Fruit fly (Drosophila melanogaster) whole organism, embryonic: Measurements from ENCODE around the gene CG13454.

ENCODE experiments used
- B-H2 ChIP-seq: fragments of 200-800 bp; sonication (Bioruptor generic); optimal IDR thresholded peaks from 2 replicates; lab custom pipeline; 2018; ENCODE audit warnings: missing biosample characterization, mild to moderate bottlenecking, missing genetic modification characterization
- CG10267 ChIP-seq: fragments of 200-800 bp; sonication (Bioruptor generic); optimal IDR thresholded peaks from 2 replicates; lab custom pipeline; 2018; ENCODE audit warnings: missing biosample characterization, mild to moderate bottlenecking, missing genetic modification characterization, moderate library complexity
- CG12391 ChIP-seq: fragments of 200-800 bp; sonication (Bioruptor generic); optimal IDR thresholded peaks from 3 replicates; lab custom pipeline; 2018; ENCODE audit warnings: missing biosample characterization, mild to moderate bottlenecking, missing genetic modification characterization, moderate library complexity
- CG16813 ChIP-seq: fragments of 200-800 bp; sonication (Bioruptor generic); IDR thresholded peaks from 3 replicates; pipeline ENCODE4 v1.3.6; 2022; ENCODE audit warnings: missing biosample characterization, missing genetic modification characterization; ENCODE audit not compliant: partially characterized antibody
- CG16815 ChIP-seq: fragments of 200-800 bp; sonication (Bioruptor generic); optimal IDR thresholded peaks from 3 replicates; lab custom pipeline; 2017; ENCODE audit warnings: missing biosample characterization, mild to moderate bottlenecking, missing genetic modification characterization
- CG18599 ChIP-seq: fragments of 200-800 bp; sonication (Bioruptor generic); optimal IDR thresholded peaks from 3 replicates; lab custom pipeline; 2017; ENCODE audit warnings: missing biosample characterization, missing genetic modification characterization, mild to moderate bottlenecking, moderate library complexity, missing genetic modification reagents
- CG2116 ChIP-seq: fragments of 200-800 bp; sonication (Bioruptor generic); optimal IDR thresholded peaks from 3 replicates; lab custom pipeline; 2018; ENCODE audit warnings: missing biosample characterization, mild to moderate bottlenecking, missing genetic modification characterization
- CG2712 ChIP-seq: fragments of 200-800 bp; optimal IDR thresholded peaks from 3 replicates; lab custom pipeline; 2019; ENCODE audit warnings: missing biosample characterization, mild to moderate bottlenecking, missing genetic modification characterization, moderate library complexity
- CG2875 ChIP-seq: fragments of 200-800 bp; sonication (Bioruptor generic); optimal IDR thresholded peaks from 2 replicates; lab custom pipeline; 2017; ENCODE audit warnings: missing biosample characterization, mild to moderate bottlenecking, missing genetic modification characterization, missing genetic modification reagents
- CG3281 ChIP-seq: fragments of 200-800 bp; sonication (Bioruptor generic); optimal IDR thresholded peaks from 3 replicates; lab custom pipeline; 2017; ENCODE audit warnings: missing biosample characterization, mild to moderate bottlenecking, missing genetic modification characterization
- CG34224 ChIP-seq: fragments of 200-800 bp; sonication (Bioruptor generic); IDR thresholded peaks from 3 replicates; pipeline ENCODE4 v1.3.6; 2022; ENCODE audit warnings: missing biosample characterization, missing genetic modification characterization; ENCODE audit not compliant: partially characterized antibody
- CG34376 ChIP-seq: fragments of 200-800 bp; sonication (Bioruptor generic); optimal IDR thresholded peaks from 2 replicates; lab custom pipeline; 2018; ENCODE audit warnings: missing biosample characterization, mild to moderate bottlenecking, missing genetic modification characterization
- CG5245 ChIP-seq: fragments of 200-800 bp; sonication (Bioruptor generic); optimal IDR thresholded peaks from 3 replicates; lab custom pipeline; 2016; ENCODE audit warnings: missing biosample characterization, missing genetic modification characterization
- CG8290 ChIP-seq, 3 experiments: fragments of 200-800 bp; sonication (Bioruptor generic); optimal IDR thresholded peaks; 2 replicates each; lab custom pipeline; 2016 to 2019; ENCODE audit warnings: missing biosample characterization in 3 of 3, missing genetic modification characterization in 3 of 3, mild to moderate bottlenecking in 2 of 3, moderate library complexity in 1 of 3
- CG9727 ChIP-seq: fragments of 200-800 bp; sonication (Bioruptor generic); optimal IDR thresholded peaks from 3 replicates; lab custom pipeline; 2017; ENCODE audit warnings: missing biosample characterization, mild to moderate bottlenecking, missing genetic modification characterization
- D19A ChIP-seq: fragments of 200-800 bp; optimal IDR thresholded peaks from 3 replicates; lab custom pipeline; 2019; ENCODE audit warnings: missing biosample characterization, mild to moderate bottlenecking, missing genetic modification characterization, moderate library complexity
- Dp ChIP-seq: fragments of 200-800 bp; sonication (Bioruptor generic); optimal IDR thresholded peaks from 2 replicates; lab custom pipeline; 2018; ENCODE audit warnings: missing biosample characterization, mild to moderate bottlenecking, missing genetic modification characterization, moderate library complexity
- Elba2 ChIP-seq: fragments of 200-800 bp; sonication (Bioruptor generic); optimal IDR thresholded peaks from 3 replicates; lab custom pipeline; 2016; ENCODE audit warnings: missing biosample characterization, missing genetic modification characterization
- Fer1 ChIP-seq: fragments of 200-800 bp; sonication (Bioruptor generic); optimal IDR thresholded peaks from 2 replicates; lab custom pipeline; 2017; ENCODE audit warnings: missing biosample characterization, mild to moderate bottlenecking, missing genetic modification characterization
- HLH3B ChIP-seq: fragments of 200-800 bp; sonication (Bioruptor generic); IDR thresholded peaks from 2 replicates; pipeline ENCODE4 v1.3.6; 2022; ENCODE audit warnings: missing biosample characterization, missing genetic modification characterization
- MBD-R2 ChIP-seq: fragments of 200-800 bp; sonication (Bioruptor generic); IDR thresholded peaks from 2 replicates; pipeline ENCODE4 v1.3.6; 2022; ENCODE audit warnings: missing biosample characterization, missing genetic modification characterization
- MESR4 ChIP-seq: fragments of 200-800 bp; sonication (Bioruptor generic); optimal IDR thresholded peaks from 2 replicates; lab custom pipeline; 2018; ENCODE audit warnings: missing biosample characterization, mild to moderate bottlenecking, missing genetic modification characterization, moderate library complexity
- Oaz ChIP-seq: fragments of 200-800 bp; sonication (Bioruptor generic); IDR thresholded peaks from 2 replicates; pipeline ENCODE4 v1.3.6; 2022; ENCODE audit warnings: missing biosample characterization, missing genetic modification characterization
- Rx ChIP-seq: fragments of 200-800 bp; sonication (Bioruptor generic); IDR thresholded peaks from 2 replicates; pipeline ENCODE4 v1.3.6; 2022; ENCODE audit warnings: missing biosample characterization, missing genetic modification characterization
- Sin3A ChIP-seq: fragments of >200 bp; optimal IDR thresholded peaks from 2 replicates; lab custom pipeline; 2018
- Tbp ChIP-seq: fragments of >200 bp; optimal IDR thresholded peaks from 2 replicates; lab custom pipeline; 2018; ENCODE audit warnings: missing biosample characterization, missing genetic modification characterization
- YL-1 ChIP-seq: fragments of 200-800 bp; sonication (Bioruptor generic); optimal IDR thresholded peaks from 3 replicates; lab custom pipeline; 2017; ENCODE audit warnings: missing biosample characterization, mild to moderate bottlenecking, missing genetic modification characterization
- amos ChIP-seq: fragments of 200-800 bp; sonication (Bioruptor generic); IDR thresholded peaks from 2 replicates; pipeline ENCODE4 v1.3.6; 2022; ENCODE audit warnings: missing biosample characterization, missing genetic modification characterization; ENCODE audit not compliant: partially characterized antibody
- ara ChIP-seq: fragments of 200-800 bp; sonication (Bioruptor generic); IDR thresholded peaks from 2 replicates; pipeline ENCODE4 v1.3.6; 2022; ENCODE audit warnings: missing biosample characterization, missing genetic modification characterization
- cas ChIP-seq: fragments of 200-800 bp; sonication (Bioruptor generic); IDR thresholded peaks from 2 replicates; pipeline ENCODE4 v1.3.6; 2022; ENCODE audit warnings: missing biosample characterization, missing genetic modification characterization
- caup ChIP-seq: fragments of 200-800 bp; sonication (Bioruptor generic); optimal IDR thresholded peaks from 3 replicates; lab custom pipeline; 2017; ENCODE audit warnings: missing biosample characterization, mild to moderate bottlenecking, missing genetic modification characterization, moderate library complexity; ENCODE audit not compliant: severe bottlenecking
- ci ChIP-seq: fragments of 200-800 bp; sonication (Bioruptor generic); IDR thresholded peaks from 3 replicates; pipeline ENCODE4 v1.3.6; 2022; ENCODE audit warnings: missing biosample characterization, missing genetic modification characterization
- ewg ChIP-seq: fragments of 200-800 bp; sonication (Bioruptor generic); optimal IDR thresholded peaks from 3 replicates; lab custom pipeline; 2017; ENCODE audit warnings: mild to moderate bottlenecking, missing biosample characterization, missing genetic modification reagents, missing genetic modification characterization
- exex ChIP-seq: fragments of 200-800 bp; sonication (Bioruptor generic); optimal IDR thresholded peaks from 4 replicates; lab custom pipeline; 2018; ENCODE audit warnings: missing biosample characterization, mild to moderate bottlenecking, missing genetic modification characterization, moderate library complexity
- gcm2 ChIP-seq: fragments of 200-800 bp; sonication (Bioruptor generic); optimal IDR thresholded peaks from 2 replicates; lab custom pipeline; 2016; ENCODE audit warnings: missing biosample characterization, missing genetic modification characterization
- knrl ChIP-seq: fragments of 200-800 bp; sonication (Bioruptor generic); IDR thresholded peaks from 3 replicates; pipeline ENCODE4 v1.3.6; 2022; ENCODE audit warnings: missing biosample characterization, missing genetic modification characterization; ENCODE audit not compliant: partially characterized antibody
- lab ChIP-seq: fragments of 200-800 bp; sonication (Bioruptor generic); optimal IDR thresholded peaks from 3 replicates; lab custom pipeline; 2017; ENCODE audit warnings: missing biosample characterization, missing genetic modification characterization, mild to moderate bottlenecking, moderate library complexity, missing genetic modification reagents
- nau ChIP-seq: fragments of 200-800 bp; sonication (Bioruptor generic); optimal IDR thresholded peaks from 3 replicates; lab custom pipeline; 2017; ENCODE audit warnings: missing biosample characterization, mild to moderate bottlenecking, missing genetic modification characterization, missing genetic modification reagents
- nmo ChIP-seq: fragments of 200-800 bp; sonication (Bioruptor generic); optimal IDR thresholded peaks from 2 replicates; lab custom pipeline; 2018; ENCODE audit warnings: missing biosample characterization, mild to moderate bottlenecking, missing genetic modification characterization, moderate library complexity
- nom ChIP-seq: fragments of 200-800 bp; sonication (Bioruptor generic); optimal IDR thresholded peaks from 2 replicates; lab custom pipeline; 2017; ENCODE audit warnings: missing biosample characterization, missing genetic modification characterization, mild to moderate bottlenecking, moderate library complexity, missing genetic modification reagents
- odd ChIP-seq: fragments of 200-800 bp; sonication (Bioruptor generic); optimal IDR thresholded peaks from 2 replicates; lab custom pipeline; 2017; ENCODE audit warnings: missing biosample characterization, mild to moderate bottlenecking, missing genetic modification characterization
- phol ChIP-seq: fragments of 200-800 bp; sonication (Bioruptor generic); optimal IDR thresholded peaks from 3 replicates; lab custom pipeline; 2018; ENCODE audit warnings: missing biosample characterization, mild to moderate bottlenecking, missing genetic modification characterization, moderate library complexity
- repo ChIP-seq: fragments of 200-800 bp; sonication (Bioruptor generic); optimal IDR thresholded peaks from 2 replicates; lab custom pipeline; 2016; ENCODE audit warnings: missing biosample characterization, missing genetic modification characterization
- sens ChIP-seq: fragments of 200-800 bp; sonication (Bioruptor generic); peaks from one replicate; lab custom pipeline; 2016; ENCODE audit warnings: missing biosample characterization, missing genetic modification characterization
- twi ChIP-seq: fragments of 200-800 bp; optimal IDR thresholded peaks from 2 replicates; lab custom pipeline; 2019; ENCODE audit warnings: missing biosample characterization, mild to moderate bottlenecking, missing genetic modification characterization, moderate library complexity
- unc-4 ChIP-seq: fragments of 200-800 bp; sonication (Bioruptor generic); IDR thresholded peaks from 2 replicates; pipeline ENCODE4 v1.3.6; 2022; ENCODE audit warnings: missing biosample characterization, missing genetic modification characterization; ENCODE audit not compliant: partially characterized antibody

Gene CG13454

DNA sequence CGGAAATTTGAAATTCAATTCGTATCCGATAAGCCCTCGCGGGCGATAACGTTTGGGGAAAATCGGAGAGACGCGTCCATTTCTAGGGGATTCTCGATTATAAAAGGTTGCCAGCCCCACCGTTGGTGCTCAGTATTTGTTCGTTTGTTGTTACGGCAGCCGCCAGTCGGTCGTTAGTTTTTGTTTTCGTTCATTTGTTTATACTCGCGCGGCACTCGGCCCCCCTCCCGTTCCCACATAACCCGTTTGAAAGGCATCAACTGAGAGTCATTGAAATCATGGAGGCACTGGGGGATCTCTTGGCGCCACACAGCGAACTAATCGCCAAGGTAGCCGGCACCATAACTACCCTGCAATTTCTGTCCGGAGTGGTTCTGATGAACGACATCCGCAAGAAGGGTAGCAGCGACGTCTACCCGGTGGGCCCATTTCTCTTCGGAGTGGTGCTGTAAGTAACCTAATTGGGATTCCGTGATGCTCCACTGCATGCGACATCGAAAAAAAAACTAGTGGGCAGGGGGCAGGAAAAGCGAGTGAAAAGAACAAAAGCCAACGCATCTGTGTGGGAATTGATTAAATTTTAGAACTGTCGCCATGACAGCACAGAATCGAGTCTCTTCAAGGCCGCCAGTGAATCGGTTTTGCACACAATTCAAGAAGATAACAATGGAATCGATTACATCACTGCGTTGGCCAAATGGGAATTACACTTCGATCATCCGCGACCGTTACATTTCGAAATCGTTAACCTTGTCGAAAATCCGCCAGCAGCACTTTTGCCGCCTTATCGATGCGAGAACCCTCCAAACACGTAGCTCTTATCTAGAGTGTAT, 15.8 kb downstream of the CG13454 start, which contains the start of gene CG7272 (continued):
- TF ChIP-seq cas (GFP tag; lab: Robert Waterston, UW) (no peak), CG5245 (GFP tag; lab: Kevin White, UChicago) (no peak), lab (peak; percentile 44), odd (GFP tag; lab: Kevin White, UChicago) (no peak), CG3281 (GFP tag; lab: Kevin White, UChicago) (peak; percentile 3), ewg (GFP tag; lab: Kevin White, UChicago) (no peak), D19A (tag; lab: Kevin White, UChicago) (peak; percentile 73)

- TF ChIP-seq CG2875 (GFP tag; lab: Kevin White, UChicago): peak; percentile 3
- TF ChIP-seq exex (tag; lab: Kevin White, UChicago): no peak
- peak; percentile 98 for TF ChIP-seq Dp (GFP tag; lab: Kevin White, UChicago)
- TF ChIP-seq CG16815 (GFP tag; lab: Kevin White, UChicago): no peak
- peak; percentile 33 for TF ChIP-seq phol (tag; lab: Kevin White, UChicago)
- TF ChIP-seq amos (GFP tag; lab: Robert Waterston, UW): peak; percentile 55; the same call in 1 of the 2 replicates
- TF ChIP-seq Sin3A (lab: Kevin White, UChicago): peak; percentile 52
- TF ChIP-seq CG2712 (tag; lab: Kevin White, UChicago): peak; percentile 2
- no peak for TF ChIP-seq nom (GFP tag; lab: Kevin White, UChicago)
- peak; percentile 40 for TF ChIP-seq CG2116 (GFP tag; lab: Kevin White, UChicago)
- TF ChIP-seq YL-1: peak; percentile 71
- peak; percentile 46; the same call in 2 of the 3 replicates for TF ChIP-seq knrl (GFP tag; lab: Robert Waterston, UW)
- no peak for TF ChIP-seq CG18599 (GFP tag; lab: Kevin White, UChicago)
- TF ChIP-seq Fer1: peak; percentile 49
- TF ChIP-seq nmo: peak; percentile 39
- TF ChIP-seq repo (GFP tag; lab: Kevin White, UChicago): no peak
- no peak for TF ChIP-seq CG34376 (GFP tag; lab: Kevin White, UChicago)
- no peak for TF ChIP-seq Oaz (GFP tag; lab: Robert Waterston, UW)
- no peak for TF ChIP-seq gcm2
- TF ChIP-seq ara: no peak
- peak; percentile 18 for TF ChIP-seq B-H2 (GFP tag; lab: Kevin White, UChicago)
- TF ChIP-seq twi (tag; lab: Kevin White, UChicago): peak; percentile 55
- TF ChIP-seq ci (GFP tag; lab: Robert Waterston, UW): peak; percentile 42; the same call in 1 of the 3 replicates
- peak; percentile 54 for TF ChIP-seq MESR4
- TF ChIP-seq CG10267 (tag; lab: Kevin White, UChicago): peak; percentile 58
- TF ChIP-seq Elba2 (GFP tag; lab: Kevin White, UChicago): no peak
- peak; percentile 43 for TF ChIP-seq sens (GFP tag; lab: Kevin White, UChicago)
- no peak for TF ChIP-seq Rx
- no peak for TF ChIP-seq CG9727 (GFP tag; lab: Kevin White, UChicago)
- peak; percentile 52; the same call in 1 of the 2 replicates for TF ChIP-seq unc-4 (GFP tag; lab: Robert Waterston, UW)
- TF ChIP-seq CG16813 (GFP tag; lab: Robert Waterston, UW): peak; percentile 37; the same call in 2 of the 3 replicates
- TF ChIP-seq CG8290 (GFP tag; optimal IDR thresholded peaks at IDR 0.05; lab: Kevin White, UChicago): no peak
- peak in 1 of 2 experiments; percentile 47 for TF ChIP-seq CG8290 (tag; optimal IDR thresholded peaks at IDR 0.05; lab: Kevin White, UChicago)
- TF ChIP-seq HLH3B: no peak
- TF ChIP-seq caup (GFP tag; lab: Kevin White, UChicago): peak; percentile 39
- TF ChIP-seq CG34224 (GFP tag; lab: Robert Waterston, UW): peak; percentile 54
- no peak for TF ChIP-seq Tbp (GFP tag; lab: Kevin White, UChicago)
- TF ChIP-seq MBD-R2 (GFP tag; lab: Robert Waterston, UW): peak; percentile 91
- peak; percentile 5 for TF ChIP-seq CG12391 (tag; lab: Kevin White, UChicago)
- peak; percentile 7 for TF ChIP-seq nau (GFP tag; lab: Kevin White, UChicago)
Observed at dm6 chr3L:15498745-15499144, 18.1 kb downstream of the CG13454 start, which contains the start of gene CG7275. Gene CG7275, plus strand, starts transcription at chr3L:15498959.
